Fruit fly (Drosophila melanogaster) whole organism, adult: ENCODE results near the gene CG31106.

Experiments
- CG11617 ChIP-seq: fragments of 200-800 bp; sonication (Bioruptor generic); optimal IDR thresholded peaks from 2 replicates; lab custom pipeline; 2017; ENCODE audit warnings: mild to moderate bottlenecking, missing biosample characterization, missing genetic modification reagents, missing genetic modification characterization
- CG12768 ChIP-seq: fragments of 200-800 bp; sonication (Bioruptor generic); optimal IDR thresholded peaks from 2 replicates; lab custom pipeline; 2017; ENCODE audit warnings: missing biosample characterization, missing genetic modification characterization, mild to moderate bottlenecking, moderate library complexity, missing genetic modification reagents
- CG14711 ChIP-seq: fragments of 200-800 bp; sonication (Bioruptor generic); optimal IDR thresholded peaks from 2 replicates; lab custom pipeline; 2018; ENCODE audit warnings: missing biosample characterization, mild to moderate bottlenecking, missing genetic modification characterization, moderate library complexity
- CG1620 ChIP-seq: fragments of 200-800 bp; sonication (Bioruptor generic); optimal IDR thresholded peaks from 2 replicates; lab custom pipeline; 2016; ENCODE audit warnings: missing biosample characterization, missing genetic modification characterization
- CG33017 ChIP-seq: fragments of 200-800 bp; sonication (Bioruptor generic); optimal IDR thresholded peaks from 2 replicates; lab custom pipeline; 2018; ENCODE audit warnings: missing biosample characterization, mild to moderate bottlenecking, missing genetic modification characterization, moderate library complexity
- CG5204 ChIP-seq: fragments of 200-800 bp; sonication (Bioruptor generic); optimal IDR thresholded peaks from 2 replicates; lab custom pipeline; 2016; ENCODE audit warnings: missing biosample characterization, missing genetic modification characterization
- CG7045 ChIP-seq: fragments of 200-800 bp; sonication (Bioruptor generic); optimal IDR thresholded peaks from 2 replicates; lab custom pipeline; 2017; ENCODE audit warnings: missing biosample characterization, mild to moderate bottlenecking, missing genetic modification characterization
- CG7101 ChIP-seq: fragments of 200-800 bp; sonication (Bioruptor generic); optimal IDR thresholded peaks from 2 replicates; lab custom pipeline; 2018; ENCODE audit warnings: missing biosample characterization, mild to moderate bottlenecking, missing genetic modification characterization, moderate library complexity
- Clk ChIP-seq: fragments of 200-800 bp; sonication (Bioruptor generic); optimal IDR thresholded peaks from 2 replicates; lab custom pipeline; 2017; ENCODE audit warnings: missing biosample characterization, missing genetic modification characterization
- Crg-1 ChIP-seq: fragments of 200-800 bp; sonication (Bioruptor generic); optimal IDR thresholded peaks from 2 replicates; lab custom pipeline; 2016; ENCODE audit warnings: missing biosample characterization, missing genetic modification characterization
- Hr96 ChIP-seq: fragments of 200-800 bp; sonication (Bioruptor generic); optimal IDR thresholded peaks from 2 replicates; lab custom pipeline; 2016; ENCODE audit warnings: missing biosample characterization, missing genetic modification characterization
- Mnt ChIP-seq: fragments of 200-800 bp; sonication (Bioruptor generic); optimal IDR thresholded peaks from 2 replicates; lab custom pipeline; 2016; ENCODE audit warnings: missing biosample characterization, mild to moderate bottlenecking, missing genetic modification characterization
- bab1 ChIP-seq: fragments of 200-800 bp; sonication (Bioruptor generic); optimal IDR thresholded peaks from 3 replicates; lab custom pipeline; 2019; ENCODE audit warnings: missing biosample characterization, mild to moderate bottlenecking, missing genetic modification characterization, moderate library complexity
- cic ChIP-seq: fragments of 200-800 bp; sonication (Bioruptor generic); optimal IDR thresholded peaks from 2 replicates; lab custom pipeline; 2017; ENCODE audit warnings: missing biosample characterization, mild to moderate bottlenecking, missing genetic modification characterization, moderate library complexity
- cnc ChIP-seq, 2 experiments: fragments of >200 bp; optimal IDR thresholded peaks; 2 replicates each; lab custom pipeline; 2017
- kay ChIP-seq: fragments of 200-800 bp; sonication (Bioruptor generic); peaks from one replicate; lab custom pipeline; 2016; ENCODE audit warnings: missing biosample characterization, missing genetic modification characterization, borderline replicate concordance
- ovo ChIP-seq: fragments of 200-800 bp; sonication (Bioruptor generic); optimal IDR thresholded peaks from 2 replicates; lab custom pipeline; 2016; ENCODE audit warnings: missing biosample characterization, missing genetic modification characterization
- pad ChIP-seq: fragments of 200-800 bp; sonication (Bioruptor generic); optimal IDR thresholded peaks from 3 replicates; lab custom pipeline; 2017; ENCODE audit warnings: missing biosample characterization, missing genetic modification characterization, mild to moderate bottlenecking, moderate library complexity, missing genetic modification reagents
- tj ChIP-seq: fragments of 200-800 bp; sonication (Bioruptor generic); optimal IDR thresholded peaks from 3 replicates; lab custom pipeline; 2017; ENCODE audit warnings: missing biosample characterization, mild to moderate bottlenecking, missing genetic modification characterization, moderate library complexity
- toe ChIP-seq: fragments of 200-800 bp; sonication (Bioruptor generic); optimal IDR thresholded peaks from 2 replicates; lab custom pipeline; 2016; ENCODE audit warnings: missing biosample characterization, missing genetic modification characterization

The CG31106 gene

DNA sequence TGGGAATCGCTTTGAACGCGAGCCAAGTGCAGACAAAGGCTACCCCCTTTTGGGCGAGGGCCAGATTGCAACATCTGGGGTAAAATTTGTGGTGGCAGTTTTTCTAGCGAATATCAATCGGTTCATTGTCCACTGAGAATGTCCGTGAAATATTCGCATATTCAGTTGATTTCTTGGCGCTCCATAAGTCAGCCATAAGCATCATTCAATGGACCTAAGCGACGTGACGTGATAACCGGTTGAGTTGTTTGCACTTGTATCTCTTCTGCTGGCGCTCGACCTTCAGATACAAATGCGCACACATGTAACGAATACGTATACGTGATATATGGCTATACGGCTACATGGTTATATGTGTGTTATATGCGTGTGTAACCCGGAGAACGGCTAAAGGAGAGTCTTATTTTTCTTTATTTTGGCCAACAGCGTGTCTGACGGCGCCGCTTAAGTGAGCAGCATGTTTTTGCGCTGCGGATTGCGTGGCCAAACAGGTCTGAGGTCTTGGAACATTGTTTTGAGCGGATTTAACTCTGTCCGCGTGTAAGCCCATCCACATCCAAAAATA, 10.6 kb upstream of the CG31106 start:
- TF ChIP-seq tj (GFP tag; lab: Kevin White, UChicago): no peak
- no peak for TF ChIP-seq CG7045
- no peak for TF ChIP-seq Crg-1 (GFP tag; lab: Kevin White, UChicago)
- no peak for TF ChIP-seq CG12768

DNA sequence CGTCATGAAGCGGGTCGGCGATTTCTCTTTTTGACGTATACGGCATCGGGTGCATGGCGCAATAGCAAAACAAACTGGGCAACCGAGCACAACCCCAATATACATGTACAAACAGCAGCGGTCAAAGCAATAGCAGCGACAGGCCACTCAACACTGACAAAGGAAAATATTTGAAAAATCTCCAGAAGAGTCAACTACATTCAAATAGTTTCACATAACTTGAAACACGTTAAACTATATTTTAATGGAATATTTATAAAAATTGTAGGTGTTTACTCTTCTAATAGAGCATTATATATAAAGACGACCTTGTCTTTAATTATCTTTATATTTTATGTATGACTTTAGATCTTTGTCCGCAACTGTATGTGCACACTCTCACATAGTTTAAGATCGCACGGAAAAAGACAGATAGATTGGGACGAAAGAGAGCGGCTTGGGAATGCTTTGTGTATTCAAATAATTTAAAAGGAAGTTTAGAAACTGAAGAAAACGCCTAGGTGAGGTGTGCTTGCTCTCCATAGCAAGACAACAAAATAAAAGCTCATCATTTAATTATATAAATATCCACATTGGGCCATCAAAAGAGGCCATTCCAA, 8.6 kb upstream of the CG31106 start:
- peak; percentile 40 for TF ChIP-seq CG7101 (tag; lab: Kevin White, UChicago)
- no peak for TF ChIP-seq CG1620 (GFP tag; lab: Kevin White, UChicago)
- TF ChIP-seq tj (GFP tag; lab: Kevin White, UChicago): no peak
- no peak for TF ChIP-seq cnc (optimal IDR thresholded peaks at IDR 0.05; lab: Kevin White, UChicago)
- TF ChIP-seq CG14711: no peak
- peak; percentile 0 for TF ChIP-seq Hr96 (GFP tag; lab: Kevin White, UChicago)
- no peak for TF ChIP-seq cic
- peak; percentile 44 for TF ChIP-seq CG7045
- no peak for TF ChIP-seq CG11617 (GFP tag; lab: Kevin White, UChicago)
- peak; percentile 27 for TF ChIP-seq CG5204 (GFP tag; lab: Kevin White, UChicago)
- peak; percentile 3 for TF ChIP-seq toe (GFP tag; lab: Kevin White, UChicago)
- TF ChIP-seq CG12768: no peak
- no peak for TF ChIP-seq Clk (GFP tag; lab: Kevin White, UChicago)
- TF ChIP-seq CG33017 (tag; lab: Kevin White, UChicago): peak; percentile 57

DNA sequence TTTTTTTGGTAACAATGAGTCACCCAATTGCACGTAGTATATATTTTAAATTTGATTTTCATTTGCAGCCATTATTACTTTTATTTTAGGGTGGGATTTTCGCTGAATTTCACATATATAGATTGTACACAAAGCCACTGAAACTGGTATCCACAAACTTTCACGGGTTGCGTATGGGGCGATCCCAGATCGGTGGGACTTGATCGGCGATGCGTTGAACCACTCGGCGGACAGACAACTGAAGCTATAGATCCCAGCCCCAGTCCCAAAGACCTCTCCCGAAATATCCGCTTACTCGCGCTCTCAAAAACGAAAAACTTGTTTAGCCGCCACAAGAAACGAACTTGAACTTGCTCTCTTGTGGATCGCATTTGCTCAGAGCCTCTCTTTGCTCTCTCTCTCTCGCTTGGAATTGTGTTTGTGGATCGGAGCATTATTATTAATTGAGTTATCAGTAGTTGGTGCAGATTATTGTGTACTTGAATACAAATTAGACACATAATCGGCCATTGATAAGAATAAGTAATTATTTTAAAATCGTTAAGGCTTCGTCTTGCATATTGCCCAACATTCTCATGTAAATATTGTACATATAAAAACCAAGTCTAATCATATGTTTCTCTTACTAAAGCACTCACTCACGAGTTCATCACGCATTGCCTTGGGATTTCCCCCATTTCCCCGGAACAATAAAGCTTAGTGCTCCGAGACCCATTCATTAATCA, 7.9 kb upstream of the CG31106 start, which contains the start of gene Cad96Ca:
Gene Cad96Ca (minus strand): TSS at position 242 of the 725 bp plus-strand sequence.
- TF ChIP-seq ovo (GFP tag; lab: Kevin White, UChicago) (no peak), CG7101 (tag; lab: Kevin White, UChicago) (no peak)

DNA sequence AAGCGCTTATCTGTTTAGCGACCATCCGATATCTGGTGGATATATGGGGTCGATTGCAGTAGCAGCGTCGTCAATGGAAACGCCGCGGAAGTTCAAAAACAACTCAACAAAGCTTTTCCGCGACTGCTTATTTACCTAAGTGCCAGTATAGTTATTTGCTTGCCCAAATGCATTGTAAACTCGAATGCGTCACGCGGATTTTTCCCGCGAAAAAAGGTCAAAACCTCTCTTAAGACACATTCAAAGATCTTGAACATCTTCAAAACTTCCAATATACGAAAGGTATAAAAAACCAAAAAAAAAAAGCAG, 7.4 kb upstream of the CG31106 start:
- peak; percentile 12 for TF ChIP-seq ovo (GFP tag; lab: Kevin White, UChicago)
- no peak for TF ChIP-seq cnc (optimal IDR thresholded peaks at IDR 0.05; lab: Kevin White, UChicago)

DNA sequence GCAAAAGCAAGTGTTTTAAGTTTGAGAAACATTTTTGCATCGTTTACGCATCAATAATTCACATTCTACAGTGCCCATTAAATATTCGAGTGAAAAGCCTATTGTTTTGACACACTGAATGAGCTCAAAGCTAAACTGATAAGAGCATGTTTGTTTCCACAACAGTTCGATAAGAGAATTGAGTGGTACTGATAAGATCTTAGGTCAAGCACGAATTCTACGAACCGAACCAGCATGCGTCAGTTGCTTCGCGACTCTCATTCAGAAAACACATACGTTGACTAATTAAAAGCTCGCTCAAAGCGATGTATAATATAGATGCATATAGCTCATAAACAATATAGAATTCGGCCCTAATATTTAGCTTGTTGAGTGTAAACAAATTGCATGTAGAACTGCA, 6.9 kb upstream of the CG31106 start:
- TF ChIP-seq CG5204 (GFP tag; lab: Kevin White, UChicago): no peak
- TF ChIP-seq tj (GFP tag; lab: Kevin White, UChicago): no peak
- TF ChIP-seq cnc (optimal IDR thresholded peaks at IDR 0.05; lab: Kevin White, UChicago): no peak
- TF ChIP-seq bab1 (GFP tag; lab: Kevin White, UChicago): no peak
- peak; percentile 40 for TF ChIP-seq cic
- no peak for TF ChIP-seq Clk (GFP tag; lab: Kevin White, UChicago)
- TF ChIP-seq CG7101 (tag; lab: Kevin White, UChicago): no peak
- TF ChIP-seq ovo (GFP tag; lab: Kevin White, UChicago): no peak
- TF ChIP-seq CG11617 (GFP tag; lab: Kevin White, UChicago): no peak
- TF ChIP-seq CG1620 (GFP tag; lab: Kevin White, UChicago): no peak
- no peak for TF ChIP-seq CG33017 (tag; lab: Kevin White, UChicago)
- no peak for TF ChIP-seq pad
- TF ChIP-seq kay (GFP tag; lab: Kevin White, UChicago): peak; percentile 91

DNA sequence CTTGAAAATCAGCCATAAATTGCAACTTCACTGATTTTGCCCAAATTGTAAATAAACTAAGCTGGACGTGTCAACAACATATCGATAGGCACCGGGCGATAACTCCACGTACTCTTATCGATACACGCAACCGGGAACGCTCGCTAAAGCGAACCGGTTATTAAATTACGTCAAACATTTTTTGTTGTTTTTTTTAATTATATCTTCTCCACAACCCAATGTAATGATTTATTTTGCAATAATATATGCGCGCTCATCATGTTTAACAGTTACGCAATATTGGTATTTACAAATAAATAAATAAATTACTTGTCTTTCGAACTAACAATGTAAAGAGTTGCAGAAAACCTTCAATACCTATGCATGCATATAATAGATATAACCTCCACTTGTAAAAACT, 974 bp upstream of the CG31106 start, which contains the start of gene Saysd1:
Gene Saysd1 (minus strand): TSS at position 66 of the 400 bp plus-strand sequence.
- no peak for TF ChIP-seq CG7101 (tag; lab: Kevin White, UChicago)
- no peak for TF ChIP-seq CG1620 (GFP tag; lab: Kevin White, UChicago)
- no peak for TF ChIP-seq CG5204 (GFP tag; lab: Kevin White, UChicago)
- TF ChIP-seq tj (GFP tag; lab: Kevin White, UChicago): no peak
- TF ChIP-seq ovo (GFP tag; lab: Kevin White, UChicago): no peak
- peak; percentile 21 for TF ChIP-seq CG7045
- no peak for TF ChIP-seq CG12768
- no peak for TF ChIP-seq CG11617 (GFP tag; lab: Kevin White, UChicago)
- peak; percentile 3 for TF ChIP-seq CG14711
- TF ChIP-seq Hr96 (GFP tag; lab: Kevin White, UChicago): peak; percentile 12
- TF ChIP-seq CG33017 (tag; lab: Kevin White, UChicago): no peak
- no peak for TF ChIP-seq bab1 (GFP tag; lab: Kevin White, UChicago)
- TF ChIP-seq pad: no peak
- TF ChIP-seq kay (GFP tag; lab: Kevin White, UChicago): peak; percentile 71
- TF ChIP-seq Clk (GFP tag; lab: Kevin White, UChicago): no peak
- TF ChIP-seq cnc (optimal IDR thresholded peaks at IDR 0.05; lab: Kevin White, UChicago): no peak
- no peak for TF ChIP-seq Mnt
- TF ChIP-seq Crg-1 (GFP tag; lab: Kevin White, UChicago): no peak
- peak; percentile 51 for TF ChIP-seq toe (GFP tag; lab: Kevin White, UChicago)
- no peak for TF ChIP-seq cic
